Worm (Caenorhabditis elegans) whole organism, L4 larva: ENCODE results near the gene Y49F6B.8.

Experiments
- F26F4.8 ChIP-seq: fragments of 200-800 bp; sonication (Bioruptor generic); conservative IDR thresholded peaks from 2 replicates; pipeline ENCODE4 v1.3.6; 2022; ENCODE audit warnings: missing genetic modification characterization, missing compliant biosample characterization
- T20F7.1 ChIP-seq: fragments of 200-800 bp; sonication (Bioruptor generic); optimal IDR thresholded peaks from 2 replicates; lab custom pipeline; 2018; ENCODE audit warnings: mild to moderate bottlenecking, missing genetic modification characterization, missing compliant biosample characterization
- Y75B8A.6 ChIP-seq: fragments of 200-800 bp; sonication (Bioruptor generic); IDR thresholded peaks from 2 replicates; pipeline ENCODE4 v1.3.6; 2022; ENCODE audit warnings: missing genetic modification reagents, missing genetic modification characterization, missing compliant biosample characterization
- ZK546.5 ChIP-seq, 2 experiments: sonication (generic microtip); optimal IDR thresholded peaks; 2 replicates each; lab custom pipeline; 2017; ENCODE audit warnings: missing biosample characterization in 2 of 2, missing genetic modification characterization in 2 of 2
- aha-1 ChIP-seq: fragments of 150-350 bp; peaks from one replicate; lab custom pipeline; 2014; ENCODE audit warnings: missing biosample characterization, missing genetic modification characterization
- ama-1 ChIP-seq: fragments of 150-350 bp; optimal IDR thresholded peaks from 2 replicates; lab custom pipeline; 2014; ENCODE audit warnings: inconsistent platforms, mixed read lengths
- ceh-28 ChIP-seq: fragments of 150-350 bp; optimal IDR thresholded peaks from 2 replicates; lab custom pipeline; 2014; ENCODE audit warnings: missing biosample characterization, missing genetic modification reagents, missing genetic modification characterization
- ceh-62 ChIP-seq: sonication (generic microtip); optimal IDR thresholded peaks from 2 replicates; lab custom pipeline; 2017; ENCODE audit warnings: missing biosample characterization, missing genetic modification characterization
- ctbp-1 ChIP-seq: fragments of 200-800 bp; sonication (Bioruptor generic); IDR thresholded peaks from 2 replicates; pipeline ENCODE4 v1.3.6; 2022; ENCODE audit warnings: missing genetic modification reagents, missing genetic modification characterization, missing compliant biosample characterization
- daf-8 ChIP-seq: fragments of 200-800 bp; sonication (Bioruptor generic); IDR thresholded peaks from 2 replicates; pipeline ENCODE4 v1.3.6; 2022; ENCODE audit warnings: missing genetic modification characterization, missing compliant biosample characterization
- dmd-6 ChIP-seq: fragments of 200-800 bp; sonication (Bioruptor generic); IDR thresholded peaks from 2 replicates; pipeline ENCODE4 v1.3.6; 2022; ENCODE audit warnings: missing genetic modification reagents, missing genetic modification characterization, missing compliant biosample characterization
- dmd-8 ChIP-seq: fragments of 200-800 bp; sonication (Bioruptor generic); IDR thresholded peaks from 2 replicates; pipeline ENCODE4 v1.3.6; 2022; ENCODE audit warnings: missing genetic modification characterization, missing compliant biosample characterization
- dve-1 ChIP-seq: sonication (generic microtip); optimal IDR thresholded peaks from 2 replicates; lab custom pipeline; 2017; ENCODE audit warnings: antibody characterized with exemption, mild to moderate bottlenecking, missing genetic modification characterization, missing compliant biosample characterization; ENCODE audit not compliant: insufficient read depth
- egl-43 ChIP-seq: fragments of 200-800 bp; sonication (Bioruptor generic); IDR thresholded peaks from 2 replicates; pipeline ENCODE4 v1.3.6; 2022; ENCODE audit warnings: missing genetic modification reagents, missing genetic modification characterization, missing compliant biosample characterization
- fos-1 ChIP-seq: fragments of 150-350 bp; optimal IDR thresholded peaks from 2 replicates; lab custom pipeline; 2014; ENCODE audit warnings: missing biosample characterization, missing genetic modification characterization
- hmg-1.1 ChIP-seq: fragments of 200-800 bp; sonication (Bioruptor generic); IDR thresholded peaks from 2 replicates; pipeline ENCODE4 v1.3.6; 2022; ENCODE audit warnings: missing genetic modification reagents, missing genetic modification characterization, missing compliant biosample characterization
- lin-1 ChIP-seq: fragments of 200-800 bp; sonication (Bioruptor generic); IDR thresholded peaks from 2 replicates; pipeline ENCODE4 v1.3.6; 2022; ENCODE audit warnings: missing genetic modification reagents, missing genetic modification characterization, missing compliant biosample characterization
- lin-39 ChIP-seq: fragments of 150-350 bp; optimal IDR thresholded peaks from 2 replicates; lab custom pipeline; 2014; ENCODE audit warnings: missing biosample characterization, missing genetic modification reagents, missing genetic modification characterization
- lir-3 ChIP-seq: sonication (generic microtip); optimal IDR thresholded peaks from 2 replicates; lab custom pipeline; 2016; ENCODE audit warnings: mild to moderate bottlenecking, missing genetic modification characterization, missing compliant biosample characterization
- lsy-2 ChIP-seq, 2 experiments: fragments of 150-350 bp in 1 of 2; sonication (generic microtip) in 1 of 2; optimal IDR thresholded peaks; 2 replicates each; lab custom pipeline; 2014 to 2017; ENCODE audit warnings: missing biosample characterization in 2 of 2, missing genetic modification characterization in 2 of 2
- nhr-10 ChIP-seq: fragments of 150-350 bp; optimal IDR thresholded peaks from 2 replicates; lab custom pipeline; 2014; ENCODE audit warnings: missing biosample characterization, missing genetic modification characterization
- nhr-102 ChIP-seq: sonication (generic microtip); optimal IDR thresholded peaks from 2 replicates; lab custom pipeline; 2016; ENCODE audit warnings: mild to moderate bottlenecking, missing genetic modification characterization, moderate library complexity, missing compliant biosample characterization
- nhr-111 ChIP-seq: fragments of 200-800 bp; sonication (Bioruptor generic); optimal IDR thresholded peaks from 2 replicates; lab custom pipeline; 2018; ENCODE audit warnings: mild to moderate bottlenecking, missing genetic modification characterization, missing compliant biosample characterization
- nhr-237 ChIP-seq: sonication (generic microtip); optimal IDR thresholded peaks from 2 replicates; lab custom pipeline; 2017; ENCODE audit warnings: missing biosample characterization, missing genetic modification characterization
- nhr-28 ChIP-seq: fragments of 150-350 bp; optimal IDR thresholded peaks from 2 replicates; lab custom pipeline; 2014; ENCODE audit warnings: missing biosample characterization, missing genetic modification characterization
- nhr-41 ChIP-seq: fragments of 200-800 bp; sonication (Bioruptor generic); IDR thresholded peaks from 2 replicates; pipeline ENCODE4 v1.3.6; 2022; ENCODE audit warnings: missing genetic modification reagents, missing genetic modification characterization, missing compliant biosample characterization
- nhr-76 ChIP-seq: fragments of 150-350 bp; optimal IDR thresholded peaks from 2 replicates; lab custom pipeline; 2014; ENCODE audit warnings: missing biosample characterization, missing genetic modification characterization
- php-3 ChIP-seq: fragments of 200-800 bp; sonication (Bioruptor generic); IDR thresholded peaks from 2 replicates; pipeline ENCODE4 v1.3.6; 2022; ENCODE audit warnings: missing genetic modification reagents, missing genetic modification characterization, missing compliant biosample characterization
- pqm-1 ChIP-seq: sonication (generic microtip); optimal IDR thresholded peaks from 2 replicates; lab custom pipeline; 2017; ENCODE audit warnings: missing biosample characterization, missing genetic modification characterization
- snpc-4 ChIP-seq: fragments of 150-350 bp; optimal IDR thresholded peaks from 2 replicates; lab custom pipeline; 2014; ENCODE audit warnings: missing biosample characterization, missing genetic modification characterization
- spr-1 ChIP-seq: sonication (generic microtip); optimal IDR thresholded peaks from 2 replicates; lab custom pipeline; 2016; ENCODE audit warnings: mild to moderate bottlenecking, missing genetic modification characterization, missing compliant biosample characterization
- tag-97 ChIP-seq: fragments of 200-800 bp; sonication (Bioruptor generic); IDR thresholded peaks from 2 replicates; pipeline ENCODE4 v1.3.6; 2022; ENCODE audit warnings: missing genetic modification characterization, missing compliant biosample characterization
- tra-1 ChIP-seq: fragments of 200-800 bp; sonication (Bioruptor generic); IDR thresholded peaks from 2 replicates; pipeline ENCODE4 v1.3.6; 2022; ENCODE audit warnings: missing genetic modification reagents, missing genetic modification characterization, missing compliant biosample characterization
- unc-130 ChIP-seq: sonication (generic microtip); optimal IDR thresholded peaks from 2 replicates; lab custom pipeline; 2016; ENCODE audit warnings: missing genetic modification reagents, missing genetic modification characterization, missing compliant biosample characterization
- unc-62 ChIP-seq, 3 experiments: fragments of 150-350 bp in 1 of 3; sonication (generic microtip); optimal IDR thresholded peaks in 2 of 3; peaks in 1 of 3; 1 replicate in 1 of 3; 2 replicates in 2 of 3; lab custom pipeline; 2014 to 2017; ENCODE audit warnings: missing biosample characterization in 3 of 3, missing genetic modification characterization in 3 of 3, missing genetic modification reagents in 3 of 3, missing genotype in 1 of 3
- vab-7 ChIP-seq: fragments of 200-800 bp; sonication (Bioruptor generic); IDR thresholded peaks from 2 replicates; pipeline ENCODE4 v1.3.6; 2022; ENCODE audit warnings: missing genetic modification reagents, missing genetic modification characterization, missing compliant biosample characterization
- zip-11 ChIP-seq: fragments of 200-800 bp; sonication (Bioruptor generic); IDR thresholded peaks from 2 replicates; pipeline ENCODE4 v1.3.6; 2022; ENCODE audit warnings: missing genetic modification characterization, missing compliant biosample characterization
- ztf-11 ChIP-seq: fragments of 150-350 bp; optimal IDR thresholded peaks from 2 replicates; lab custom pipeline; 2014; ENCODE audit warnings: missing biosample characterization, missing genetic modification characterization
- ztf-7 ChIP-seq: fragments of 150-350 bp; optimal IDR thresholded peaks from 2 replicates; lab custom pipeline; 2014; ENCODE audit warnings: missing biosample characterization, missing genetic modification characterization

Y49F6B.8 gene

ce11 chrII:3444280-3444679 lies 37.2 kb downstream of the Y49F6B.8 start, which contains the start of gene C16C8.4:
C16C8.4 (minus strand) TSS chrII:3444380.
- TF ChIP-seq aha-1 (tag; lab: Kevin White, UChicago) (peak; percentile 66), ctbp-1 (no peak), lin-39 (tag; lab: Kevin White, UChicago) (no peak)

DNA sequence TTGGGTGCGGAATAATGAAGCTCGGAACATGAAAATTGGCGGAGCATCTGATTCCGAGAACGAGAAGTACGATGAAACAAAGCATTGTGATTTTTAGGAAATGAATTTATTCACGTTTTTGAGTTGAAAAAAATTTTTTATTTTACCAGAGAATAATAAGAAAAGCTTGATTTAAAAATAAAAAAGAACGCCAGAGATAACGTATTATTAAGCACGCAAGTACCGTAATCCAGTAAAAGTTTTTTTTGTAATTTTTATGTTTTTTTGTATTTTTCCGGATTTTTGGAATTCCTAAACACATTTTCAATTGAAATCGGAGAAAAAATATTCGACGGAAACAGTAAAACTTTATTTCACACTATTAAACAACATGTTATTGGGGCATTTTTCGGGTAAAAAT lies 38.3 kb downstream of the Y49F6B.8 start, which contains the start of gene C16C8.22:
TSS of gene C16C8.22 (minus strand) at position 101 of the 400 bp plus-strand sequence.
- TF ChIP-seq nhr-41 (GFP tag; lab: Robert Waterston, UW) (no peak), nhr-76 (tag; lab: Kevin White, UChicago) (no peak), lsy-2 (tag; optimal IDR thresholded peaks at IDR 0.05; lab: Kevin White, UChicago) (no peak), tag-97 (GFP tag; lab: Robert Waterston, UW) (no peak), pqm-1 (tag; lab: Kevin White, UChicago) (no peak), nhr-28 (tag; lab: Kevin White, UChicago) (no peak), dmd-8 (GFP tag; lab: Robert Waterston, UW) (no peak), nhr-10 (tag; lab: Kevin White, UChicago) (no peak), spr-1 (tag; lab: Kevin White, UChicago) (no peak), zip-11 (no peak), egl-43 (GFP tag; lab: Robert Waterston, UW) (no peak), ztf-11 (no peak)
- TF ChIP-seq, all 104 proteins: peak for 0

- TF ChIP-seq Y75B8A.6 (no peak), hmg-1.1 (GFP tag; lab: Robert Waterston, UW) (no peak), nhr-237 (no peak), unc-62 (GFP tag; optimal IDR thresholded peaks at IDR 0.05 in 1 of 2; lab: Kevin White, UChicago) (peak in 1 of 2 experiments; percentile 1), unc-62 (tag; optimal IDR thresholded peaks at IDR 0.05; lab: Kevin White, UChicago) (no peak)
- TF ChIP-seq, all 104 proteins: peak for 1
These were observed 40.1 kb downstream of the Y49F6B.8 start, which contains the start of gene C16C8.27 for ce11 chrII:3441377-3441776. C16C8.27 (plus strand) TSS chrII:3441677.

- TF ChIP-seq fos-1 (no peak), ceh-62 (no peak), F26F4.8 (GFP tag; lab: Robert Waterston, UW) (no peak), pqm-1 (tag; lab: Kevin White, UChicago) (no peak), ztf-7 (tag; lab: Kevin White, UChicago) (no peak), lin-1 (GFP tag; lab: Robert Waterston, UW) (no peak)
- TF ChIP-seq, all 104 proteins: peak for 0
These were observed 40.9 kb downstream of the Y49F6B.8 start, which contains the start of gene C16C8.17 for ce11 chrII:3440641-3440926. C16C8.17 (plus strand) TSS chrII:3440827.

- TF ChIP-seq php-3 (GFP tag; lab: Robert Waterston, UW): 0 out of 2 replicates have a peak, but pooled peaks have one; percentile 22
- TF ChIP-seq dmd-6 (GFP tag; lab: Robert Waterston, UW): peak; percentile 63
- peak; percentile 60 for TF ChIP-seq nhr-28 (tag; lab: Kevin White, UChicago)
- TF ChIP-seq T20F7.1 (GFP tag; lab: Kevin White, UChicago): no peak
- TF ChIP-seq pqm-1 (tag; lab: Kevin White, UChicago): peak; percentile 55
These were observed 41.4 kb downstream of the Y49F6B.8 start for ce11 chrII:3439842-3440640.

DNA sequence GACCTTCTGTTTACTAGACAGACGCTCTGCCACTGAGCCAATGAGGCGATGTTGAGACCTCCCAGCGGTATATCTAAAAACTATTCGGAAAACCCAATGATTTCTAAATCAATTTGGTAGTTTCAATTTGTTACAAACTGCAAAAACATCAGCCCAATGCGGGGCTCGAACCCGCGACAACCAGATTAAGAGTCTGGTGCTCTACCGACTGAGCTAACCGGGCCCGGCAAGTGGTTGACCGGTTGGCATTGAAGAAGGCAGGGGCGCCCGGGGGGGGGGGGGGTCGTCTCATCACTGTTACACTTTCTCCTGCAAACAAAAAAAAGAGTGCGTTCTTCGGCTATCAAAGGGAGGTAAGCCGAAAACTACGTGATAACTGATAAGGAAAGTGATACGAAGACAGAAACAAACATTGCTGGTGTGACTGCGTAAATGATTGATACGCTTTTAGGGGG lies 42.2 kb downstream of the Y49F6B.8 start:
- no peak for TF ChIP-seq daf-8 (GFP tag; lab: Robert Waterston, UW)
- TF ChIP-seq zip-11: no peak
- peak; percentile 81 for TF ChIP-seq F26F4.8 (GFP tag; lab: Robert Waterston, UW)
- TF ChIP-seq dve-1 (tag; lab: Kevin White, UChicago): peak; percentile 55
- peak; percentile 68 for TF ChIP-seq nhr-28 (tag; lab: Kevin White, UChicago)
- TF ChIP-seq ctbp-1: peak; percentile 67
- TF ChIP-seq T20F7.1 (GFP tag; lab: Kevin White, UChicago): no peak
- TF ChIP-seq php-3 (GFP tag; lab: Robert Waterston, UW): peak; percentile 77
- TF ChIP-seq tra-1 (GFP tag; lab: Robert Waterston, UW): peak; percentile 90
- no peak for TF ChIP-seq ZK546.5 (tag; optimal IDR thresholded peaks at IDR 0.05; lab: Kevin White, UChicago)
- no peak for TF ChIP-seq ztf-7 (tag; lab: Kevin White, UChicago)
- no peak for TF ChIP-seq nhr-111 (GFP tag; lab: Kevin White, UChicago)
- no peak for TF ChIP-seq ama-1 (lab: Kevin White, UChicago)
- peak; percentile 50 for TF ChIP-seq nhr-102 (tag; lab: Kevin White, UChicago)
- TF ChIP-seq nhr-76 (tag; lab: Kevin White, UChicago): no peak
- no peak for TF ChIP-seq ceh-28
- peak; percentile 60 for TF ChIP-seq unc-130 (GFP tag; lab: Kevin White, UChicago)
- TF ChIP-seq vab-7 (GFP tag; lab: Robert Waterston, UW): peak; percentile 84
- no peak for TF ChIP-seq snpc-4
- peak; percentile 81 for TF ChIP-seq dmd-6 (GFP tag; lab: Robert Waterston, UW)
- TF ChIP-seq lir-3: peak; percentile 48
